Worm (Caenorhabditis elegans) whole organism, late embryonic: Measurements from ENCODE around the gene F58A6.9.
A peak's percentile ranks its signal among the peaks of the same experiment; 100 is the strongest.

Source experiments
- C38D4.7 ChIP-seq: fragments of 200-800 bp; sonication (Bioruptor generic); optimal IDR thresholded peaks from 2 replicates; lab custom pipeline; 2018; ENCODE audit warnings: mild to moderate bottlenecking, missing genetic modification characterization, moderate library complexity, missing compliant biosample characterization
- F13H6.1 ChIP-seq: sonication (generic microtip); optimal IDR thresholded peaks from 2 replicates; lab custom pipeline; 2016; ENCODE audit warnings: missing genetic modification characterization, missing compliant biosample characterization
- K02D7.2 ChIP-seq: sonication (generic microtip); optimal IDR thresholded peaks from 2 replicates; lab custom pipeline; 2017; ENCODE audit warnings: mild to moderate bottlenecking, missing genetic modification characterization, missing compliant biosample characterization
- T23F11.4 ChIP-seq: fragments of 200-800 bp; sonication (Bioruptor generic); optimal IDR thresholded peaks from 2 replicates; lab custom pipeline; 2018; ENCODE audit warnings: mild to moderate bottlenecking, missing genetic modification characterization, missing compliant biosample characterization
- Y22D7AL.16 ChIP-seq: sonication (generic microtip); optimal IDR thresholded peaks from 2 replicates; lab custom pipeline; 2016; ENCODE audit warnings: missing genetic modification characterization, missing compliant biosample characterization
- ama-1 ChIP-seq: fragments of 150-350 bp; optimal IDR thresholded peaks from 2 replicates; lab custom pipeline; 2014
- ceh-18 ChIP-seq: sonication (generic microtip); optimal IDR thresholded peaks from 2 replicates; lab custom pipeline; 2016; ENCODE audit warnings: missing genetic modification characterization, missing compliant biosample characterization
- ceh-19 ChIP-seq: fragments of 200-800 bp; sonication (Bioruptor generic); optimal IDR thresholded peaks from 2 replicates; lab custom pipeline; 2018; ENCODE audit warnings: mild to moderate bottlenecking, missing genetic modification characterization, missing compliant biosample characterization
- ceh-2 ChIP-seq: sonication (generic microtip); optimal IDR thresholded peaks from 2 replicates; lab custom pipeline; 2016; ENCODE audit warnings: missing genotype, missing genetic modification characterization, missing compliant biosample characterization
- ceh-22 ChIP-seq: sonication (generic microtip); optimal IDR thresholded peaks from 2 replicates; lab custom pipeline; 2017; ENCODE audit warnings: missing biosample characterization, missing genetic modification characterization
- ceh-24 ChIP-seq: sonication (generic microtip); optimal IDR thresholded peaks from 2 replicates; lab custom pipeline; 2016; ENCODE audit warnings: mild to moderate bottlenecking, missing genetic modification characterization, missing compliant biosample characterization
- ceh-30 ChIP-seq: fragments of 150-350 bp; optimal IDR thresholded peaks from 2 replicates; lab custom pipeline; 2014; ENCODE audit warnings: missing biosample characterization, missing genetic modification characterization
- ceh-6 ChIP-seq: fragments of 200-800 bp; sonication (Bioruptor generic); optimal IDR thresholded peaks from 2 replicates; lab custom pipeline; 2018; ENCODE audit warnings: mild to moderate bottlenecking, missing genetic modification characterization, missing compliant biosample characterization
- dmd-4 ChIP-seq: sonication (generic microtip); optimal IDR thresholded peaks from 2 replicates; lab custom pipeline; 2016; ENCODE audit warnings: borderline replicate concordance, missing genetic modification characterization, missing compliant biosample characterization
- elt-2 ChIP-seq: sonication (generic microtip); optimal IDR thresholded peaks from 2 replicates; lab custom pipeline; 2016; ENCODE audit warnings: missing genetic modification reagents, missing genetic modification characterization, missing compliant biosample characterization
- elt-4 ChIP-seq: sonication (generic microtip); optimal IDR thresholded peaks from 2 replicates; lab custom pipeline; 2016; ENCODE audit warnings: missing genetic modification characterization, missing compliant biosample characterization
- ets-4 ChIP-seq: sonication (generic microtip); optimal IDR thresholded peaks from 2 replicates; lab custom pipeline; 2016; ENCODE audit warnings: missing genetic modification characterization, missing compliant biosample characterization
- eyg-1 ChIP-seq: sonication (generic microtip); optimal IDR thresholded peaks from 2 replicates; lab custom pipeline; 2016; ENCODE audit warnings: missing genotype, missing genetic modification characterization, missing compliant biosample characterization
- fax-1 ChIP-seq: sonication (generic microtip); optimal IDR thresholded peaks from 2 replicates; lab custom pipeline; 2016; ENCODE audit warnings: missing genotype, missing genetic modification characterization, missing compliant biosample characterization
- fkh-10 ChIP-seq: fragments of 150-350 bp; optimal IDR thresholded peaks from 2 replicates; lab custom pipeline; 2014; ENCODE audit warnings: missing biosample characterization, missing genetic modification reagents, missing genetic modification characterization
- hlh-13 ChIP-seq: fragments of 200-800 bp; sonication (Bioruptor generic); optimal IDR thresholded peaks from 2 replicates; lab custom pipeline; 2018; ENCODE audit warnings: mild to moderate bottlenecking, missing genetic modification characterization, missing compliant biosample characterization
- hlh-15 ChIP-seq: sonication (generic microtip); optimal IDR thresholded peaks from 2 replicates; lab custom pipeline; 2016; ENCODE audit warnings: missing genetic modification characterization, missing compliant biosample characterization
- hlh-30 ChIP-seq: sonication (generic microtip); optimal IDR thresholded peaks from 2 replicates; lab custom pipeline; 2017; ENCODE audit warnings: antibody characterized with exemption, missing genetic modification characterization, missing compliant biosample characterization; ENCODE audit not compliant: insufficient read depth
- hlh-6 ChIP-seq: sonication (generic microtip); optimal IDR thresholded peaks from 2 replicates; lab custom pipeline; 2016; ENCODE audit warnings: missing genotype, missing genetic modification characterization, missing compliant biosample characterization
- hlh-8 ChIP-seq: sonication (generic microtip); optimal IDR thresholded peaks from 2 replicates; lab custom pipeline; 2016; ENCODE audit warnings: missing genotype, missing genetic modification characterization, missing compliant biosample characterization
- lim-6 ChIP-seq: sonication (generic microtip); optimal IDR thresholded peaks from 2 replicates; lab custom pipeline; 2016; ENCODE audit warnings: missing genetic modification characterization, missing compliant biosample characterization
- mec-3 ChIP-seq: sonication (generic microtip); optimal IDR thresholded peaks from 2 replicates; lab custom pipeline; 2016; ENCODE audit warnings: borderline replicate concordance, missing genetic modification characterization, missing compliant biosample characterization
- nhr-11 ChIP-seq: fragments of 150-350 bp; optimal IDR thresholded peaks from 2 replicates; lab custom pipeline; 2014; ENCODE audit warnings: missing biosample characterization, missing genetic modification characterization
- pax-1 ChIP-seq: fragments of 150-350 bp; optimal IDR thresholded peaks from 2 replicates; lab custom pipeline; 2014; ENCODE audit warnings: missing biosample characterization, missing genetic modification characterization
- pqm-1 ChIP-seq: sonication (generic microtip); optimal IDR thresholded peaks from 2 replicates; lab custom pipeline; 2016; ENCODE audit warnings: missing genetic modification characterization, missing compliant biosample characterization
- pros-1 ChIP-seq: fragments of 150-350 bp; optimal IDR thresholded peaks from 2 replicates; lab custom pipeline; 2014; ENCODE audit warnings: missing biosample characterization, missing genetic modification reagents, missing genetic modification characterization
- rnt-1 ChIP-seq: sonication (generic microtip); optimal IDR thresholded peaks from 2 replicates; lab custom pipeline; 2016; ENCODE audit warnings: missing genetic modification characterization, missing compliant biosample characterization
- sdc-2 ChIP-seq: sonication (generic microtip); optimal IDR thresholded peaks from 2 replicates; lab custom pipeline; 2016; ENCODE audit warnings: missing genotype, missing genetic modification characterization, missing compliant biosample characterization
- sox-2 ChIP-seq: fragments of 200-800 bp; sonication (Bioruptor generic); IDR thresholded peaks from 2 replicates; pipeline ENCODE4 v1.3.6; 2022; ENCODE audit warnings: missing genetic modification reagents, missing genetic modification characterization, missing compliant biosample characterization
- syd-9 ChIP-seq: sonication (generic microtip); optimal IDR thresholded peaks from 2 replicates; lab custom pipeline; 2016; ENCODE audit warnings: mild to moderate bottlenecking, missing genetic modification characterization, moderate library complexity, missing compliant biosample characterization
- tbx-7 ChIP-seq: sonication (generic microtip); optimal IDR thresholded peaks from 2 replicates; lab custom pipeline; 2016; ENCODE audit warnings: missing genotype, missing genetic modification characterization, missing compliant biosample characterization
- ttx-3 ChIP-seq: sonication (generic microtip); optimal IDR thresholded peaks from 2 replicates; lab custom pipeline; 2016; ENCODE audit warnings: missing genetic modification reagents, missing genetic modification characterization, missing compliant biosample characterization
- unc-3 ChIP-seq, 2 experiments: fragments of 200-800 bp in 1 of 2; sonication (Bioruptor generic) in 1 of 2; sonication (generic microtip) in 1 of 2; conservative IDR thresholded peaks in 1 of 2; optimal IDR thresholded peaks in 1 of 2; 2 replicates each; pipeline versions ENCODE4 v1.3.6 to Lab custom; 2016 to 2022; ENCODE audit warnings: missing compliant biosample characterization in 2 of 2, missing genetic modification characterization in 2 of 2, missing genetic modification reagents in 1 of 2
- unc-42 ChIP-seq: sonication (generic microtip); optimal IDR thresholded peaks from 2 replicates; lab custom pipeline; 2016; ENCODE audit warnings: missing genotype, missing genetic modification characterization, missing compliant biosample characterization
- unc-55 ChIP-seq: sonication (generic microtip); optimal IDR thresholded peaks from 2 replicates; lab custom pipeline; 2017; ENCODE audit warnings: missing biosample characterization, missing genetic modification reagents, missing genetic modification characterization
- unc-86 ChIP-seq: sonication (generic microtip); optimal IDR thresholded peaks from 2 replicates; lab custom pipeline; 2016; ENCODE audit warnings: missing genetic modification characterization, missing compliant biosample characterization
- zip-5 ChIP-seq: sonication (generic microtip); optimal IDR thresholded peaks from 2 replicates; lab custom pipeline; 2016; ENCODE audit warnings: missing genetic modification characterization, missing compliant biosample characterization
- ztf-16 ChIP-seq: sonication (generic microtip); optimal IDR thresholded peaks from 2 replicates; lab custom pipeline; 2017; ENCODE audit warnings: missing genetic modification characterization, missing compliant biosample characterization

F58A6.9 gene

ce11 chrII:5181497-5181896 is 22.8 kb upstream of the F58A6.9 start (continued):
- TF ChIP-seq unc-42 (tag; lab: Kevin White, UChicago) (peak; percentile 51), ceh-6 (GFP tag; lab: Kevin White, UChicago) (no peak), sox-2 (GFP tag; lab: Robert Waterston, UW) (no peak), sdc-2 (peak; percentile 45), hlh-8 (tag; lab: Kevin White, UChicago) (peak; percentile 17), Y22D7AL.16 (no peak), ttx-3 (tag; lab: Kevin White, UChicago) (no peak), pqm-1 (tag; lab: Kevin White, UChicago) (no peak), lim-6 (tag; lab: Kevin White, UChicago) (no peak), pax-1 (tag; lab: Kevin White, UChicago) (no peak), rnt-1 (tag; lab: Kevin White, UChicago) (peak; percentile 52), ceh-2 (tag; lab: Kevin White, UChicago) (peak; percentile 29), elt-4 (no peak), unc-86 (tag; lab: Kevin White, UChicago) (no peak), ets-4 (tag; lab: Kevin White, UChicago) (no peak), hlh-30 (tag; lab: Kevin White, UChicago) (peak; percentile 90), tbx-7 (tag; lab: Kevin White, UChicago) (no peak), ama-1 (lab: Kevin White, UChicago) (no peak), ztf-16 (tag; lab: Kevin White, UChicago) (no peak), syd-9 (tag; lab: Kevin White, UChicago) (peak; percentile 45), T23F11.4 (GFP tag; lab: Kevin White, UChicago) (no peak), C38D4.7 (GFP tag; lab: Kevin White, UChicago) (no peak), fax-1 (tag; lab: Kevin White, UChicago) (no peak), eyg-1 (tag; lab: Kevin White, UChicago) (no peak), unc-55 (GFP tag; lab: Kevin White, UChicago) (peak; percentile 87), ceh-19 (no peak), dmd-4 (tag; lab: Kevin White, UChicago) (no peak), ceh-22 (no peak), fkh-10 (no peak), F13H6.1 (tag; lab: Kevin White, UChicago) (peak; percentile 36), mec-3 (tag; lab: Kevin White, UChicago) (no peak), ceh-24 (tag; lab: Kevin White, UChicago) (no peak), nhr-11 (tag; lab: Kevin White, UChicago) (no peak), unc-3 (GFP tag; conservative IDR thresholded peaks at IDR 0.05; lab: Robert Waterston, UW) (no peak), unc-3 (tag; optimal IDR thresholded peaks at IDR 0.05; lab: Kevin White, UChicago) (peak; percentile 30), pros-1 (tag; lab: Kevin White, UChicago) (peak; percentile 80)

- no peak for TF ChIP-seq hlh-13 (GFP tag; lab: Kevin White, UChicago)
- TF ChIP-seq ceh-30 (tag; lab: Kevin White, UChicago), result no peak
- no peak for TF ChIP-seq ceh-18 (tag; lab: Kevin White, UChicago)
- TF ChIP-seq fax-1 (tag; lab: Kevin White, UChicago), result no peak
- TF ChIP-seq fkh-10, result no peak
- TF ChIP-seq hlh-30 (tag; lab: Kevin White, UChicago), result no peak
- TF ChIP-seq elt-4, result no peak
- TF ChIP-seq K02D7.2 (tag; lab: Kevin White, UChicago), result no peak
- no peak for TF ChIP-seq zip-5 (tag; lab: Kevin White, UChicago)
- no peak for TF ChIP-seq C38D4.7 (GFP tag; lab: Kevin White, UChicago)
- TF ChIP-seq hlh-6, result no peak
- no peak for TF ChIP-seq mec-3 (tag; lab: Kevin White, UChicago)
- no peak for TF ChIP-seq hlh-15 (tag; lab: Kevin White, UChicago)
- no peak for TF ChIP-seq elt-2 (tag; lab: Kevin White, UChicago)
Measured at ce11 chrII:5180272-5180671, 21.6 kb upstream of the F58A6.9 start.
